Worm (Caenorhabditis elegans): Measurements from ENCODE around the gene ppk-2.

The ppk-2 gene

DNA sequence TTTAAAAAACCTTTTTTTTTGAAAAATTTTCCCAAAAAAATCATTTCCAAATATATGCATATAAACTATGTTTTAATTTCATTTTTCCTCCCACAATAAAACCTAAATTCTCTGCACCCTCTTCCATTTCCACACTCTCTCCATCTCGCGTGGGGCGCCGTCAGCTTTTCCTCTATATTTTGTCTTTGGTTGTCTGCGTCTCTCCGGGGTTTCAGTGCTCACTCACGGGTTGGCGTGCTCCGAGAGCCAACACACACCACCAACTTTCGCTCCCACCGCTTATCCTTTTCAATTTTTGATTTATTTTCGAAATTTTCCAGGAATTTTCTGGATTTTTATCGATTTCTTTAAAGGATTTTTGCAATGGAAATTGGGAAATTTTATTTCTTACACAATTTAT lies 12.6 kb upstream of the ppk-2 start:
- TF ChIP-seq elt-2 (tag; optimal IDR thresholded peaks at IDR 0.05) (peak; percentile 1), vab-15 (tag; optimal IDR thresholded peaks at IDR 0.05) (no peak), ceh-82 (tag; optimal IDR thresholded peaks at IDR 0.05) (peak in 1 of 3 experiments; percentile 22), nhr-71 (tag; optimal IDR thresholded peaks at IDR 0.05) (peak; percentile 61), nhr-237 (tag; optimal IDR thresholded peaks at IDR 0.05) (no peak), ces-1 (GFP tag; optimal IDR thresholded peaks at IDR 0.05) (no peak), pax-3 (tag; optimal IDR thresholded peaks at IDR 0.05) (no peak), dpl-1 (GFP tag; optimal IDR thresholded peaks at IDR 0.05) (peak in 1 of 3 experiments; percentile 2), tbx-2 (tag; optimal IDR thresholded peaks at IDR 0.05) (peak; percentile 3), snu-23 (GFP tag; optimal IDR thresholded peaks at IDR 0.05) (peak; percentile 19), fkh-8 (tag; optimal IDR thresholded peaks at IDR 0.05) (peak; percentile 38), lin-14 (GFP tag; optimal IDR thresholded peaks at IDR 0.05) (peak; percentile 55), efl-1 (optimal IDR thresholded peaks at IDR 0.05) (peak; percentile 46), efl-1 (GFP tag; optimal IDR thresholded peaks at IDR 0.05 in 1 of 2) (peak in 1 of 2 experiments; percentile 31), lin-35 (GFP tag; optimal IDR thresholded peaks at IDR 0.05) (peak in 1 of 2 experiments; percentile 13), skn-1 (tag; optimal IDR thresholded peaks at IDR 0.05) (peak; percentile 23), F16B12.6 (tag; optimal IDR thresholded peaks at IDR 0.05) (no peak), swsn-7 (tag; optimal IDR thresholded peaks at IDR 0.05) (peak; percentile 50), nhr-19 (GFP tag; conservative IDR thresholded peaks at IDR 0.05) (0 out of 2 replicates have a peak, but pooled peaks have one; percentile 10), blmp-1 (tag; optimal IDR thresholded peaks at IDR 0.05) (no peak), ceh-63 (GFP tag; optimal IDR thresholded peaks at IDR 0.05) (no peak), mep-1 (tag; optimal IDR thresholded peaks at IDR 0.05) (peak; percentile 9), mdl-1 (tag; optimal IDR thresholded peaks at IDR 0.05) (peak in 1 of 2 experiments; percentile 53), fkh-4 (tag; optimal IDR thresholded peaks at IDR 0.05; ENCODE audit: borderline replicate concordance) (no peak), egl-27 (tag; optimal IDR thresholded peaks at IDR 0.05) (no peak), lsy-2 (tag; optimal IDR thresholded peaks at IDR 0.05) (peak; percentile 22 to 30), dsc-1 (tag; optimal IDR thresholded peaks at IDR 0.05) (peak; percentile 40)

DNA sequence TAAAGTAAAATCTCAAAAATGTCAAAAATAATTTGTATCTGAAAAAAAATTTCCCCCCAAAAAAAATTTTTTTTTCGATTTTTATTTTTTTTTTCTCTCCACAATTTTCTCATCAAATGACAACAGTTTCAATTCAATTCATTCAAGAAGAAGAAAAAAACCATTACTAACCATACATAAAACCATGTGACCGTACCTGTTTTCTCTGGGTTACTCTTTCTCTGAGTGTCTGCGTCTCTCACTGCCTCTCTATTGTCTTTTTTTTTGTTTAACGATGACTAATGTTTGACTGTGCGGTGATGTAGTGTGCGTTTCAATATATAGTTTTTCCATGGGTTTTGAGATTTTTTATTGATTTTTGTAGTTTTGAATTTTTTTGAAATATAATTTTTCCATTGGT lies 11.4 kb upstream of the ppk-2 start:
- TF ChIP-seq ama-1 (optimal IDR thresholded peaks at IDR 0.05) = peak; percentile 2
- no peak for TF ChIP-seq egl-27 (tag; optimal IDR thresholded peaks at IDR 0.05)
- peak; percentile 72 to 77 for TF ChIP-seq lsy-2 (tag; optimal IDR thresholded peaks at IDR 0.05)
- TF ChIP-seq unc-86 (tag; optimal IDR thresholded peaks at IDR 0.05) = no peak
- TF ChIP-seq aha-1 (tag; optimal IDR thresholded peaks at IDR 0.05) = no peak
- TF ChIP-seq C16A3.4 (tag; optimal IDR thresholded peaks at IDR 0.05) = peak; percentile 77
- TF ChIP-seq blmp-1 (tag; optimal IDR thresholded peaks at IDR 0.05) = peak; percentile 46
- peak; percentile 85 for TF ChIP-seq nhr-20 (tag; optimal IDR thresholded peaks at IDR 0.05)
- peak; percentile 61 for TF ChIP-seq elt-2 (tag; optimal IDR thresholded peaks at IDR 0.05)
- TF ChIP-seq snu-23 (GFP tag; optimal IDR thresholded peaks at IDR 0.05) = peak; percentile 89
- no peak for TF ChIP-seq fkh-10 (GFP tag; optimal IDR thresholded peaks at IDR 0.05)
- no peak for TF ChIP-seq ceh-8 (GFP tag; optimal IDR thresholded peaks at IDR 0.05)
- peak; percentile 74 for TF ChIP-seq fos-1 (tag; optimal IDR thresholded peaks at IDR 0.05)
- TF ChIP-seq nhr-237 (tag; optimal IDR thresholded peaks at IDR 0.05) = peak; percentile 32
- TF ChIP-seq elt-3 (tag; optimal IDR thresholded peaks at IDR 0.05) = peak in 2 of 6 experiments; percentile 40 to 81
- TF ChIP-seq nhr-77 (tag; optimal IDR thresholded peaks at IDR 0.05) = peak; percentile 9
- peak; percentile 63 for TF ChIP-seq skn-1 (tag; optimal IDR thresholded peaks at IDR 0.05)
- TF ChIP-seq dpl-1 (GFP tag; optimal IDR thresholded peaks at IDR 0.05) = peak; percentile 30 to 63 (median 49)
- TF ChIP-seq rnt-1 (tag; optimal IDR thresholded peaks at IDR 0.05) = no peak
- TF ChIP-seq nhr-85 (tag) = peak; percentile 97
- TF ChIP-seq xbp-1 (tag; optimal IDR thresholded peaks at IDR 0.05) = peak; percentile 57
- TF ChIP-seq tbx-2 (tag; optimal IDR thresholded peaks at IDR 0.05) = peak; percentile 68
- TF ChIP-seq swsn-7 (tag; optimal IDR thresholded peaks at IDR 0.05) = peak; percentile 66
- TF ChIP-seq nhr-71 (tag; optimal IDR thresholded peaks at IDR 0.05) = peak; percentile 82
- peak; percentile 66 to 68 for TF ChIP-seq efl-1 (optimal IDR thresholded peaks at IDR 0.05)
- TF ChIP-seq efl-1 (GFP tag; optimal IDR thresholded peaks at IDR 0.05 in 1 of 2) = peak; percentile 33 to 91
- TF ChIP-seq fkh-4 (tag; optimal IDR thresholded peaks at IDR 0.05; ENCODE audit: borderline replicate concordance) = no peak
- TF ChIP-seq snpc-4 (tag; optimal IDR thresholded peaks at IDR 0.05) = peak; percentile 22
- TF ChIP-seq aly-2 (tag; optimal IDR thresholded peaks at IDR 0.05) = no peak
- peak; percentile 84 for TF ChIP-seq grh-1 (GFP tag; IDR thresholded peaks at IDR 0.05)
- TF ChIP-seq lin-35 (GFP tag; optimal IDR thresholded peaks at IDR 0.05) = peak in 1 of 2 experiments; percentile 86
- TF ChIP-seq fkh-8 (tag; optimal IDR thresholded peaks at IDR 0.05) = no peak
- peak; percentile 85 for TF ChIP-seq nhr-90 (tag; optimal IDR thresholded peaks at IDR 0.05; ENCODE audit: poor library complexity)
- no peak for TF ChIP-seq F16B12.6 (tag; optimal IDR thresholded peaks at IDR 0.05)
- TF ChIP-seq irx-1 (tag; optimal IDR thresholded peaks at IDR 0.05) = peak; percentile 51
- no peak for TF ChIP-seq ces-1 (GFP tag; optimal IDR thresholded peaks at IDR 0.05)
- TF ChIP-seq mep-1 (tag; optimal IDR thresholded peaks at IDR 0.05) = peak; percentile 89
- no peak for TF ChIP-seq mab-9 (GFP tag; IDR thresholded peaks at IDR 0.05)
- peak; percentile 60 for TF ChIP-seq nhr-47 (tag; optimal IDR thresholded peaks at IDR 0.05)
- TF ChIP-seq ceh-82 (tag; optimal IDR thresholded peaks at IDR 0.05) = peak in 1 of 3 experiments; percentile 24
- TF ChIP-seq lin-14 (GFP tag; optimal IDR thresholded peaks at IDR 0.05) = peak; percentile 74

All from whole organism, L1 larva.